Worm (Caenorhabditis elegans) whole organism, L3 larva: Measurements from ENCODE around the gene srxa-7.

ENCODE experiments used
- ZK546.5 ChIP-seq: sonication (generic microtip); optimal IDR thresholded peaks from 2 replicates; lab custom pipeline; 2017; ENCODE audit warnings: missing biosample characterization, missing genetic modification characterization
- aly-2 ChIP-seq: fragments of 150-350 bp; optimal IDR thresholded peaks from 2 replicates; lab custom pipeline; 2014; ENCODE audit warnings: missing biosample characterization, missing genetic modification characterization
- ama-1 ChIP-seq: fragments of 150-350 bp; optimal IDR thresholded peaks from 2 replicates; lab custom pipeline; 2018
- ceh-16 ChIP-seq: sonication (generic microtip); optimal IDR thresholded peaks from 2 replicates; lab custom pipeline; 2017; ENCODE audit warnings: missing biosample characterization, missing genetic modification characterization
- ceh-28 ChIP-seq: fragments of 150-350 bp; optimal IDR thresholded peaks from 2 replicates; lab custom pipeline; 2014; ENCODE audit warnings: missing biosample characterization, missing genetic modification reagents, missing genetic modification characterization
- ceh-9 ChIP-seq: sonication (generic microtip); optimal IDR thresholded peaks from 2 replicates; lab custom pipeline; 2018; ENCODE audit warnings: missing biosample characterization, missing genetic modification characterization
- daf-12 ChIP-seq: fragments of 150-350 bp; optimal IDR thresholded peaks from 2 replicates; lab custom pipeline; 2014; ENCODE audit warnings: missing biosample characterization, missing genetic modification reagents, missing genetic modification characterization
- egl-27 ChIP-seq: sonication (generic microtip); optimal IDR thresholded peaks from 4 replicates; lab custom pipeline; 2017; ENCODE audit warnings: missing biosample characterization, missing genetic modification reagents, missing genetic modification characterization
- egl-5 ChIP-seq: fragments of 150-350 bp; optimal IDR thresholded peaks from 2 replicates; lab custom pipeline; 2017; ENCODE audit warnings: missing biosample characterization, missing genetic modification reagents, missing genetic modification characterization, inconsistent platforms
- elt-2 ChIP-seq: sonication (generic microtip); optimal IDR thresholded peaks from 2 replicates; lab custom pipeline; 2016; ENCODE audit warnings: missing genetic modification reagents, mild to moderate bottlenecking, missing genetic modification characterization, missing compliant biosample characterization
- eor-1 ChIP-seq, 2 experiments: fragments of 150-350 bp; optimal IDR thresholded peaks; 2 replicates each; lab custom pipeline; 2014 to 2018; ENCODE audit warnings: missing biosample characterization in 2 of 2, missing genetic modification characterization in 2 of 2
- fkh-10 ChIP-seq: sonication (generic microtip); optimal IDR thresholded peaks from 2 replicates; lab custom pipeline; 2017; ENCODE audit warnings: missing biosample characterization, missing genetic modification reagents, missing genetic modification characterization
- fos-1 ChIP-seq: fragments of 150-350 bp; optimal IDR thresholded peaks from 2 replicates; lab custom pipeline; 2014; ENCODE audit warnings: missing biosample characterization, missing genetic modification characterization
- hmg-11 ChIP-seq: sonication (generic microtip); optimal IDR thresholded peaks from 2 replicates; lab custom pipeline; 2016; ENCODE audit warnings: missing genetic modification characterization, missing compliant biosample characterization
- jun-1 ChIP-seq: fragments of 150-350 bp; optimal IDR thresholded peaks from 2 replicates; lab custom pipeline; 2014; ENCODE audit warnings: missing biosample characterization, missing genetic modification reagents, missing genetic modification characterization
- lin-15B ChIP-seq: fragments of 150-350 bp; optimal IDR thresholded peaks from 2 replicates; lab custom pipeline; 2014; ENCODE audit warnings: missing biosample characterization, missing genetic modification characterization
- lsy-12 ChIP-seq: sonication (generic microtip); optimal IDR thresholded peaks from 2 replicates; lab custom pipeline; 2016; ENCODE audit warnings: mild to moderate bottlenecking, missing genetic modification characterization, missing compliant biosample characterization
- mml-1 ChIP-seq: fragments of 150-350 bp; sonication (generic microtip); optimal IDR thresholded peaks from 3 replicates; lab custom pipeline; 2014; ENCODE audit warnings: missing biosample characterization, missing genetic modification characterization
- nhr-11 ChIP-seq: fragments of 150-350 bp; optimal IDR thresholded peaks from 2 replicates; lab custom pipeline; 2014; ENCODE audit warnings: missing biosample characterization, missing genetic modification characterization
- nhr-23 ChIP-seq: fragments of 150-350 bp; optimal IDR thresholded peaks from 2 replicates; lab custom pipeline; 2014; ENCODE audit warnings: missing biosample characterization, missing genetic modification reagents, missing genetic modification characterization
- nhr-237 ChIP-seq: fragments of 150-350 bp; optimal IDR thresholded peaks from 2 replicates; lab custom pipeline; 2014; ENCODE audit warnings: missing biosample characterization, missing genetic modification characterization
- nhr-25 ChIP-seq: sonication (generic microtip); optimal IDR thresholded peaks from 2 replicates; lab custom pipeline; 2017; ENCODE audit warnings: missing biosample characterization, missing genetic modification characterization
- nhr-28 ChIP-seq: fragments of 150-350 bp; optimal IDR thresholded peaks from 2 replicates; lab custom pipeline; 2014; ENCODE audit warnings: missing biosample characterization, missing genetic modification characterization
- nhr-43 ChIP-seq: sonication (generic microtip); optimal IDR thresholded peaks from 2 replicates; lab custom pipeline; 2016; ENCODE audit warnings: mild to moderate bottlenecking, missing genetic modification characterization, missing compliant biosample characterization; ENCODE audit not compliant: poor library complexity, severe bottlenecking
- nhr-76 ChIP-seq: fragments of 150-350 bp; sonication (generic microtip); optimal IDR thresholded peaks from 5 replicates; lab custom pipeline; 2014; ENCODE audit warnings: missing biosample characterization, missing genetic modification characterization
- nhr-77 ChIP-seq: fragments of 150-350 bp; optimal IDR thresholded peaks from 2 replicates; lab custom pipeline; 2014; ENCODE audit warnings: missing biosample characterization, missing genetic modification characterization
- pha-4 ChIP-seq: fragments of 150-350 bp; optimal IDR thresholded peaks from 2 replicates; lab custom pipeline; 2014; ENCODE audit warnings: missing biosample characterization, missing genetic modification reagents, missing genetic modification characterization
- pqm-1 ChIP-seq: fragments of 150-350 bp; optimal IDR thresholded peaks from 2 replicates; lab custom pipeline; 2017; ENCODE audit warnings: missing biosample characterization, missing genetic modification characterization, inconsistent platforms
- snpc-4 ChIP-seq: fragments of 150-350 bp; optimal IDR thresholded peaks from 2 replicates; lab custom pipeline; 2014; ENCODE audit warnings: missing biosample characterization, missing genetic modification characterization
- tbx-2 ChIP-seq: sonication (generic microtip); optimal IDR thresholded peaks from 2 replicates; lab custom pipeline; 2016; ENCODE audit warnings: mild to moderate bottlenecking, missing genetic modification characterization, missing compliant biosample characterization
- unc-39 ChIP-seq: sonication (generic microtip); optimal IDR thresholded peaks from 4 replicates; lab custom pipeline; 2017; ENCODE audit warnings: missing biosample characterization, missing genetic modification characterization
- unc-62 ChIP-seq: fragments of 150-350 bp; sonication (generic microtip); optimal IDR thresholded peaks from 4 replicates; lab custom pipeline; 2014; ENCODE audit warnings: missing biosample characterization, missing genetic modification reagents, missing genetic modification characterization
- ztf-11 ChIP-seq: fragments of 150-350 bp; optimal IDR thresholded peaks from 2 replicates; lab custom pipeline; 2014; ENCODE audit warnings: missing biosample characterization, missing genetic modification characterization
- ztf-4 ChIP-seq: fragments of 150-350 bp; optimal IDR thresholded peaks from 2 replicates; lab custom pipeline; 2014; ENCODE audit warnings: missing biosample characterization, missing genetic modification characterization

srxa-7 gene

ce11 chrV:16307253-16307652 is at the start of gene srxa-7:
Gene srxa-7 (plus strand): TSS chrV:16307553.
- no peak for TF ChIP-seq ceh-28 (tag; lab: Kevin White, UChicago)
- TF ChIP-seq ztf-4: no peak
- no peak for TF ChIP-seq ama-1 (lab: Kevin White, UChicago)
- no peak for TF ChIP-seq pha-4 (tag; lab: Kevin White, UChicago)
- no peak for TF ChIP-seq unc-39 (tag; lab: Kevin White, UChicago)
- TF ChIP-seq nhr-23 (tag; lab: Kevin White, UChicago): no peak
- no peak for TF ChIP-seq lin-15B
- TF ChIP-seq nhr-25 (tag; lab: Kevin White, UChicago): no peak
- TF ChIP-seq daf-12 (tag; lab: Kevin White, UChicago): no peak
- TF ChIP-seq unc-62 (GFP tag; lab: Kevin White, UChicago): no peak
- TF ChIP-seq fos-1 (tag; lab: Kevin White, UChicago): no peak

ce11 chrV:16258142-16258541 is 49.2 kb upstream of the srxa-7 start, which contains the start of gene nhr-218:
Gene nhr-218 (plus strand): TSS chrV:16258442.
- TF ChIP-seq mml-1 (tag; lab: Kevin White, UChicago): no peak

- no peak for TF ChIP-seq ceh-16 (tag; lab: Kevin White, UChicago)
- TF ChIP-seq fkh-10: no peak
- TF ChIP-seq nhr-237 (tag; lab: Kevin White, UChicago): no peak
Measured at ce11 chrV:16259684-16260083, 47.7 kb upstream of the srxa-7 start, which contains the start of gene nhr-127. Gene nhr-127 (plus strand): TSS chrV:16259984.

ce11 chrV:16266514-16266913 is 40.8 kb upstream of the srxa-7 start, which contains the start of gene T13F3.4:
Gene T13F3.4 (minus strand): TSS chrV:16266614.
- TF ChIP-seq aly-2 (tag; lab: Kevin White, UChicago) (no peak), ceh-16 (tag; lab: Kevin White, UChicago) (no peak), nhr-76 (tag; lab: Kevin White, UChicago) (no peak), ZK546.5 (tag; lab: Kevin White, UChicago) (no peak), snpc-4 (tag; lab: Kevin White, UChicago) (no peak)

ce11 chrV:16269556-16269955 is 37.8 kb upstream of the srxa-7 start, which contains the start of the genes fbxa-2 and T13F3.8:
Gene fbxa-2 (minus strand): TSS chrV:16269656.
Gene T13F3.8 (plus strand): TSS chrV:16269800.
- TF ChIP-seq pha-4 (tag; lab: Kevin White, UChicago): peak; percentile 38
- TF ChIP-seq nhr-43 (tag; lab: Kevin White, UChicago): no peak
- TF ChIP-seq, all 47 proteins: peak for 1

ce11 chrV:16271121-16271520 is 36.2 kb upstream of the srxa-7 start, which contains the start of gene T13F3.6:
Gene T13F3.6 (minus strand): TSS chrV:16271221.
- TF ChIP-seq nhr-28 (no peak), daf-12 (tag; lab: Kevin White, UChicago) (no peak), ceh-9 (no peak), lsy-12 (tag; lab: Kevin White, UChicago) (no peak), ztf-11 (no peak), lin-15B (no peak)

ce11 chrV:16275347-16275746 is 32.0 kb upstream of the srxa-7 start, which contains the start of gene pacl-1:
Gene pacl-1 (minus strand): TSS chrV:16275447.
- TF ChIP-seq tbx-2 (tag; lab: Kevin White, UChicago): no peak
- TF ChIP-seq nhr-11: no peak
- TF ChIP-seq egl-27 (tag; lab: Kevin White, UChicago): no peak
- no peak for TF ChIP-seq hmg-11 (tag; lab: Kevin White, UChicago)
- no peak for TF ChIP-seq nhr-28
- TF ChIP-seq lsy-12 (tag; lab: Kevin White, UChicago): no peak
- no peak for TF ChIP-seq nhr-77 (tag; lab: Kevin White, UChicago)
- TF ChIP-seq unc-62 (GFP tag; lab: Kevin White, UChicago): no peak
- no peak for TF ChIP-seq ztf-4
- TF ChIP-seq, all 47 proteins: peak for 0

- TF ChIP-seq elt-2 (tag; lab: Kevin White, UChicago): peak; percentile 93
- TF ChIP-seq pha-4 (tag; lab: Kevin White, UChicago): peak; percentile 73
- TF ChIP-seq eor-1 (tag; optimal IDR thresholded peaks at IDR 0.05; lab: Kevin White, UChicago): no peak
- TF ChIP-seq pqm-1 (tag; lab: Kevin White, UChicago): peak; percentile 97
- no peak for TF ChIP-seq egl-5 (tag; lab: Kevin White, UChicago)
- TF ChIP-seq ceh-9: no peak
- peak; percentile 10 for TF ChIP-seq jun-1 (tag; lab: Kevin White, UChicago)
Measured at ce11 chrV:16277918-16278317, 29.4 kb upstream of the srxa-7 start, which contains the start of gene cyp-37B1. Gene cyp-37B1 (plus strand): TSS chrV:16278116.
